Fruit fly (Drosophila melanogaster): ENCODE data around the gene Vha14-2.

DNA sequence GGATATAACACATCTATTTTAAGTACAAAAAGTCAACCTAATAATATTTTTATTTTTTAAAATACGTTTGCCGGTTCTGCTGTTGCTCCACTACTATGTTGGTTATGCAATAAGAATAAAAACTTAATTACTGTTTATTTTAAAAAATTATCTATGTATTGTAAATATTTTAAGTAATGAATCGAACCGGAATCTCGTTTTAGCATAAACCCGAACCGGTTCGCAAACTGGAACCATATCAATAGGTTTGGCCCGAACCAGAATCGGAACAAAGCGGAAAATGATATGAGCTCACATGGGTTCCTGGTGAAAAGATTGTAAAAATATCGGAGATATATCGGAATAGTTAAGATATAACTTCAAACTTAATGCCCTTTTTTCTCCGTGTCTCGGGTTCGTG, 15.7 kb upstream of the Vha14-2 start:
- TF ChIP-seq ss (GFP tag; optimal IDR thresholded peaks at IDR 0.05), result peak in 1 of 2 experiments; percentile 43
- peak; percentile 29 for TF ChIP-seq CG6276 (GFP tag; optimal IDR thresholded peaks at IDR 0.05)
- no peak for TF ChIP-seq CG1621 (tag; optimal IDR thresholded peaks at IDR 0.05)
- TF ChIP-seq Eip75B (GFP tag; optimal IDR thresholded peaks at IDR 0.05), result no peak
- peak; percentile 61 for TF ChIP-seq CG8632 (GFP tag; optimal IDR thresholded peaks at IDR 0.05)
- peak; percentile 83 for TF ChIP-seq CG32006 (GFP tag; optimal IDR thresholded peaks at IDR 0.05)
- no peak for TF ChIP-seq net (GFP tag; optimal IDR thresholded peaks at IDR 0.05)
- peak; percentile 19; the same call in 1 of the 2 replicates for TF ChIP-seq CG15336 (GFP tag; IDR thresholded peaks at IDR 0.05)
- TF ChIP-seq CG8119 (GFP tag; IDR thresholded peaks at IDR 0.05), result 0 out of 3 replicates have a peak, but pooled peaks have one; percentile 38
